Fruit fly (Drosophila melanogaster): ENCODE measurements around the gene Arr2.

Arr2 gene

dm6 chr3L:8696487-8696954 lies 47.8 kb upstream of the Arr2 start (continued):
- TF ChIP-seq nerfin-1 (tag; optimal IDR thresholded peaks at IDR 0.05) (peak; percentile 50), CG16863 (GFP tag; optimal IDR thresholded peaks at IDR 0.05) (no peak), CG8281 (tag; optimal IDR thresholded peaks at IDR 0.05) (peak; percentile 74), Taf1 (GFP tag; IDR thresholded peaks at IDR 0.05) (no peak), Camta (GFP tag; optimal IDR thresholded peaks at IDR 0.05) (peak; percentile 36), ind (GFP tag; optimal IDR thresholded peaks at IDR 0.05) (no peak), CG11456 (GFP tag; IDR thresholded peaks at IDR 0.05) (peak; percentile 64; the same call in 2 of the 3 replicates), klu (GFP tag; IDR thresholded peaks at IDR 0.05) (no peak), gro (GFP tag; optimal IDR thresholded peaks at IDR 0.05) (peak; percentile 77), tna (GFP tag; IDR thresholded peaks at IDR 0.05; ENCODE audit: partially characterized antibody) (no peak), CG1792 (GFP tag; optimal IDR thresholded peaks at IDR 0.05) (no peak), prd (optimal IDR thresholded peaks at IDR 0.05) (no peak), prd (GFP tag; IDR thresholded peaks at IDR 0.05) (peak; percentile 40; the same call in 1 of the 3 replicates), Usf (GFP tag; optimal IDR thresholded peaks at IDR 0.05) (peak; percentile 36), pfk (GFP tag; optimal IDR thresholded peaks at IDR 0.05) (peak; percentile 46), CG6272 (GFP tag; IDR thresholded peaks at IDR 0.05) (0 out of 2 replicates have a peak, but pooled peaks have one; percentile 21), knrl (GFP tag; IDR thresholded peaks at IDR 0.05; ENCODE audit: partially characterized antibody) (0 out of 3 replicates have a peak, but pooled peaks have one; percentile 28), gt (GFP tag; IDR thresholded peaks at IDR 0.05) (no peak), Mes4 (GFP tag; optimal IDR thresholded peaks at IDR 0.05) (peak; percentile 28), CG15269 (tag; optimal IDR thresholded peaks at IDR 0.05) (peak; percentile 49), CG10147 (GFP tag; optimal IDR thresholded peaks at IDR 0.05) (peak; percentile 53), Elba2 (GFP tag; optimal IDR thresholded peaks at IDR 0.05) (no peak), bigmax (GFP tag; optimal IDR thresholded peaks at IDR 0.05) (no peak), chif (GFP tag; optimal IDR thresholded peaks at IDR 0.05) (peak; percentile 11 to 41), CG10366 (GFP tag; IDR thresholded peaks at IDR 0.05) (peak; percentile 39; the same call in 1 of the 2 replicates), CG11093 (GFP tag; IDR thresholded peaks at IDR 0.05) (peak; percentile 13; the same call in 1 of the 3 replicates), CG17186 (GFP tag; optimal IDR thresholded peaks at IDR 0.05) (no peak), ase (GFP tag; IDR thresholded peaks at IDR 0.05) (peak; percentile 24; the same call in 1 of the 3 replicates), Max (GFP tag; optimal IDR thresholded peaks at IDR 0.05) (peak; percentile 34), pb (GFP tag; optimal IDR thresholded peaks at IDR 0.05) (no peak), CG31388 (GFP tag; optimal IDR thresholded peaks at IDR 0.05) (no peak), CG7271 (tag; optimal IDR thresholded peaks at IDR 0.05) (no peak), dimm (GFP tag; IDR thresholded peaks at IDR 0.05) (0 out of 2 replicates have a peak, but pooled peaks have one; percentile 28), row (GFP tag; IDR thresholded peaks at IDR 0.05) (no peak; the same call in 2 of the 3 replicates), grau (tag; optimal IDR thresholded peaks at IDR 0.05) (peak; percentile 41), CG8924 (tag; optimal IDR thresholded peaks at IDR 0.05) (peak; percentile 37), lab (GFP tag; optimal IDR thresholded peaks at IDR 0.05) (peak; percentile 96), crp (GFP tag; optimal IDR thresholded peaks at IDR 0.05) (no peak), CG43689 (GFP tag; IDR thresholded peaks at IDR 0.05) (no peak), Chrac-16 (GFP tag; optimal IDR thresholded peaks at IDR 0.05) (peak; percentile 1), zf30C (GFP tag; optimal IDR thresholded peaks at IDR 0.05) (no peak), tll (GFP tag; optimal IDR thresholded peaks at IDR 0.05) (no peak), z (GFP tag; IDR thresholded peaks at IDR 0.05) (peak; percentile 63; the same call in 1 of the 3 replicates), cwo (GFP tag; optimal IDR thresholded peaks at IDR 0.05) (peak; percentile 100), dati (GFP tag; IDR thresholded peaks at IDR 0.05) (no peak), Dfd (GFP tag; optimal IDR thresholded peaks at IDR 0.05) (no peak), CG10959 (GFP tag; IDR thresholded peaks at IDR 0.05) (peak; percentile 36; the same call in 1 of the 2 replicates), CG17829 (tag; optimal IDR thresholded peaks at IDR 0.05) (peak; percentile 34), CG3281 (GFP tag; optimal IDR thresholded peaks at IDR 0.05) (peak; percentile 70), cato (GFP tag; optimal IDR thresholded peaks at IDR 0.05; ENCODE audit: borderline replicate concordance) (peak; percentile 37)

Measured in whole organism, embryonic.